Worm (Caenorhabditis elegans): ENCODE measurements around the gene clec-261.

Gene clec-261

DNA sequence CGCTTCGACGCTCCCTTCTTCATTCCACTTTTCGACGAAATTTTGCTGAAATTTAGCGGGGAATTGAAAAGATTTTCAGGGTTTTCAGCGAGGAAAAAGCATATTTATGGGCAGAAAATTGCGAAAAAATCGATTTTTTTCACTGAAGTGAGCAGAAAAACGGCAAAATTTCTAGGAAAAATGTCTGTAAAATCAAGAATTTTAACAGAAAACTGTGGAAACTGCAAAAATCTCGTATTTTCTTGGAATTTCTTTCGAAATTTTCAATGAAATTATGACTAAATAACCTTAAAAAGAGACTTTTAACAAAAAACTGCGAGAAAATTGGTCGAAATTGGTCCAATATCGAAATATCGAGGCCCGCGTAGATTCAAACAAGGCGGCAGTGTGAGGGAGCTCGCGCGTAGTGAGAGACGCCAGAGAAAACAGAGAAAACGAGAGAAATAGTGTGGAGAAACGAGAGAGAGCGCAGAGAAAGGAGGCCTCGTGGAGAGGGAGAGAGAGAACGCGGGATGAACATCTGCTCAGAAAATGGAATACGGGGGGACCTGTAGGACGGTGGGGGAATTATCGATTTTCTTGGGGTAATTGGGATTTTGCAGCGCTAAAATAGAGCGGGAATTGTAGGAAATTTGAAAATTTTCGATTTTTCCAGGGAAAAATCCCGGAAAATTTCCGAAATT lies 44.7 kb downstream of the clec-261 start, which contains the start of gene swsn-1 (continued):
- TF ChIP-seq ceh-32 (tag; optimal IDR thresholded peaks at IDR 0.05; ENCODE audit: poor library complexity) (no peak), nhr-11 (tag; optimal IDR thresholded peaks at IDR 0.05) (no peak), egl-43 (GFP tag; IDR thresholded peaks at IDR 0.05) (no peak), nhr-25 (tag; optimal IDR thresholded peaks at IDR 0.05; ENCODE audit: borderline replicate concordance, insufficient read depth) (no peak), daf-12 (tag; optimal IDR thresholded peaks at IDR 0.05) (no peak), nhr-10 (tag; optimal IDR thresholded peaks at IDR 0.05) (no peak), cey-2 (tag; optimal IDR thresholded peaks at IDR 0.05; ENCODE audit: borderline replicate concordance, insufficient read depth) (no peak), ceh-82 (tag; optimal IDR thresholded peaks at IDR 0.05) (no peak), F37D6.2 (tag; optimal IDR thresholded peaks at IDR 0.05) (no peak), lin-38 (GFP tag; IDR thresholded peaks at IDR 0.05) (peak; percentile 42; the same call in 1 of the 2 replicates), ztf-7 (tag; optimal IDR thresholded peaks at IDR 0.05) (no peak), mes-2 (tag; optimal IDR thresholded peaks at IDR 0.05; ENCODE audit: poor library complexity, severe bottlenecking) (peak; percentile 70), madf-9 (GFP tag; conservative IDR thresholded peaks at IDR 0.05) (no peak), egl-27 (tag; optimal IDR thresholded peaks at IDR 0.05) (no peak), nhr-28 (tag; optimal IDR thresholded peaks at IDR 0.05) (peak; percentile 21), lir-3 (tag; optimal IDR thresholded peaks at IDR 0.05) (no peak), nhr-41 (GFP tag; IDR thresholded peaks at IDR 0.05) (no peak), skn-1 (tag; optimal IDR thresholded peaks at IDR 0.05) (no peak), R02D3.7 (tag; optimal IDR thresholded peaks at IDR 0.05) (no peak), F49E8.2 (tag; optimal IDR thresholded peaks at IDR 0.05; ENCODE audit: borderline replicate concordance) (no peak), lsy-2 (tag; optimal IDR thresholded peaks at IDR 0.05) (peak in 1 of 2 experiments; percentile 40), mep-1 (tag; optimal IDR thresholded peaks at IDR 0.05) (peak; percentile 22), arid-1 (GFP tag; conservative IDR thresholded peaks at IDR 0.05) (no peak), vab-7 (GFP tag; IDR thresholded peaks at IDR 0.05) (no peak), T26A8.4 (GFP tag; IDR thresholded peaks at IDR 0.05) (no peak), mxl-3 (GFP tag; optimal IDR thresholded peaks at IDR 0.05) (peak; percentile 10), zag-1 (tag; optimal IDR thresholded peaks at IDR 0.05) (no peak), hlh-11 (tag; optimal IDR thresholded peaks at IDR 0.05) (no peak), rbr-2 (tag; optimal IDR thresholded peaks at IDR 0.05) (peak; percentile 12), ceh-62 (tag; optimal IDR thresholded peaks at IDR 0.05) (no peak), spr-3 (GFP tag; optimal IDR thresholded peaks at IDR 0.05) (no peak), pqm-1 (tag; optimal IDR thresholded peaks at IDR 0.05) (no peak), ceh-44 (GFP tag; IDR thresholded peaks at IDR 0.05) (no peak), zfp-3 (GFP tag; conservative IDR thresholded peaks at IDR 0.05) (no peak), tag-97 (GFP tag; IDR thresholded peaks at IDR 0.05) (no peak), zip-11 (GFP tag; IDR thresholded peaks at IDR 0.05) (no peak), lin-15B (tag; optimal IDR thresholded peaks at IDR 0.05) (no peak), F26F4.8 (GFP tag; conservative IDR thresholded peaks at IDR 0.05) (no peak), mdl-1 (tag; optimal IDR thresholded peaks at IDR 0.05) (peak in 1 of 2 experiments; percentile 57), F10B5.3 (tag; optimal IDR thresholded peaks at IDR 0.05) (no peak), ZK337.2 (GFP tag; IDR thresholded peaks at IDR 0.05) (no peak), snpc-4 (tag; optimal IDR thresholded peaks at IDR 0.05) (no peak), daf-19 (GFP tag; conservative IDR thresholded peaks at IDR 0.05) (no peak), Y105C5A.15 (GFP tag; IDR thresholded peaks at IDR 0.05) (no peak), dpl-1 (GFP tag; optimal IDR thresholded peaks at IDR 0.05) (peak; percentile 34), lin-39 (tag; optimal IDR thresholded peaks at IDR 0.05) (no peak), gei-8 (GFP tag; optimal IDR thresholded peaks at IDR 0.05) (no peak), hmg-1.1 (GFP tag; IDR thresholded peaks at IDR 0.05) (peak; percentile 78), ctbp-1 (GFP tag; IDR thresholded peaks at IDR 0.05) (peak; percentile 16; the same call in 1 of the 2 replicates), tra-1 (GFP tag; IDR thresholded peaks at IDR 0.05) (no peak), spr-1 (tag; optimal IDR thresholded peaks at IDR 0.05) (no peak)
